Fruit fly (Drosophila melanogaster) whole organism, embryonic: Measurements from ENCODE around the gene prd.
A peak's percentile ranks its signal among the peaks of the same experiment; 100 is the strongest.

Experiments
- CG16815 ChIP-seq: fragments of 200-800 bp; sonication (Bioruptor generic); optimal IDR thresholded peaks from 3 replicates; lab custom pipeline; 2017; ENCODE audit warnings: missing biosample characterization, mild to moderate bottlenecking, missing genetic modification characterization
- CG4617 ChIP-seq: fragments of 200-800 bp; sonication (Bioruptor generic); optimal IDR thresholded peaks from 3 replicates; lab custom pipeline; 2016; ENCODE audit warnings: missing biosample characterization, missing genetic modification characterization, borderline replicate concordance
- CG6175 ChIP-seq: fragments of 200-800 bp; sonication (Bioruptor generic); IDR thresholded peaks from 3 replicates; pipeline ENCODE4 v1.3.6; 2022; ENCODE audit warnings: missing biosample characterization, missing genetic modification characterization
- CG6683 ChIP-seq: fragments of 200-800 bp; sonication (Bioruptor generic); optimal IDR thresholded peaks from 2 replicates; lab custom pipeline; 2017; ENCODE audit warnings: missing biosample characterization, mild to moderate bottlenecking, missing genetic modification characterization, missing genetic modification reagents
- CG8924 ChIP-seq: fragments of 200-800 bp; optimal IDR thresholded peaks from 3 replicates; lab custom pipeline; 2019; ENCODE audit warnings: missing biosample characterization, mild to moderate bottlenecking, missing genetic modification characterization, moderate library complexity
- CG9609 ChIP-seq: fragments of 200-800 bp; sonication (Bioruptor generic); optimal IDR thresholded peaks from 3 replicates; lab custom pipeline; 2016; ENCODE audit warnings: missing biosample characterization, missing genetic modification characterization
- Doc3 ChIP-seq: fragments of 200-800 bp; sonication (Bioruptor generic); IDR thresholded peaks from 3 replicates; pipeline ENCODE4 v1.3.6; 2022; ENCODE audit warnings: missing biosample characterization, missing genetic modification characterization; ENCODE audit not compliant: partially characterized antibody
- cas ChIP-seq: fragments of 200-800 bp; sonication (Bioruptor generic); IDR thresholded peaks from 2 replicates; pipeline ENCODE4 v1.3.6; 2022; ENCODE audit warnings: missing biosample characterization, missing genetic modification characterization
- her ChIP-seq: fragments of 200-800 bp; sonication (Bioruptor generic); optimal IDR thresholded peaks from 2 replicates; lab custom pipeline; 2016; ENCODE audit warnings: missing biosample characterization, missing genetic modification characterization
- kah ChIP-seq: fragments of 200-800 bp; sonication (Bioruptor generic); optimal IDR thresholded peaks from 2 replicates; lab custom pipeline; 2018; ENCODE audit warnings: missing biosample characterization, mild to moderate bottlenecking, missing genetic modification characterization
- psq ChIP-seq: fragments of 200-800 bp; sonication (Bioruptor generic); optimal IDR thresholded peaks from 2 replicates; lab custom pipeline; 2017; ENCODE audit warnings: missing biosample characterization, missing genetic modification characterization
- usp ChIP-seq: fragments of >200 bp; optimal IDR thresholded peaks from 2 replicates; lab custom pipeline; 2017; ENCODE audit warnings: missing biosample characterization, missing genetic modification characterization
- zen ChIP-seq: fragments of 200-800 bp; sonication (Bioruptor generic); optimal IDR thresholded peaks from 3 replicates; lab custom pipeline; 2018; ENCODE audit warnings: missing biosample characterization, mild to moderate bottlenecking, missing genetic modification characterization, moderate library complexity

DNA sequence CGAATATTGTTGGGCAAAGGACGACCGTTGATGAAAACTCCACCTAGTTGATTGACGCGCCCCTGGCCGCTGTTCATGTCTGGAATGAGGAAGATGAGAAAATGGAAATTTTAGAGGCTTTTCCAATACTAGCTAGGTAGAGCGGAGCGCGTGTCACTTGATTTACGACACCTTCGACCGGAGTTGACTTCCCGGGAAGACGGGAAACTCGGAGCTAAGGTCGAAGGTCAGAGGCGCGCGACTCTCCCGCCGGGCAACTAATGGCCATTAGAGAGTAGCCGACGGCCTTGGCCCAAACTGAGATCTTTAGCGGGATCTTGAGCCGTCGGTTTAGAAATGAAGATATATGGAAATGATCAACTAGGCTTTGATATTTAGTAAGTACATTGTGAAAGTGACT lies 617 bp downstream of the prd start:
- TF ChIP-seq usp (GFP tag; lab: Kevin White, UChicago) (no peak), CG4617 (GFP tag; lab: Kevin White, UChicago) (no peak), her (no peak), CG16815 (GFP tag; lab: Kevin White, UChicago) (no peak), zen (tag; lab: Kevin White, UChicago) (peak; percentile 59), kah (GFP tag; lab: Kevin White, UChicago) (no peak), CG8924 (tag; lab: Kevin White, UChicago) (no peak), CG6175 (GFP tag; lab: Robert Waterston, UW) (no peak), Doc3 (GFP tag; lab: Robert Waterston, UW) (no peak), CG6683 (GFP tag; lab: Kevin White, UChicago) (no peak), cas (GFP tag; lab: Robert Waterston, UW) (no peak), CG9609 (no peak), psq (no peak)
